Worm (Caenorhabditis elegans) whole organism, late embryonic: Measurements from ENCODE around the gene Y11D7A.8.

Experiments used
- C38D4.7 ChIP-seq: fragments of 200-800 bp; sonication (Bioruptor generic); optimal IDR thresholded peaks from 2 replicates; lab custom pipeline; 2018; ENCODE audit warnings: mild to moderate bottlenecking, missing genetic modification characterization, moderate library complexity, missing compliant biosample characterization
- Y22D7AL.16 ChIP-seq: sonication (generic microtip); optimal IDR thresholded peaks from 2 replicates; lab custom pipeline; 2016; ENCODE audit warnings: missing genetic modification characterization, missing compliant biosample characterization
- ceh-24 ChIP-seq: sonication (generic microtip); optimal IDR thresholded peaks from 2 replicates; lab custom pipeline; 2016; ENCODE audit warnings: mild to moderate bottlenecking, missing genetic modification characterization, missing compliant biosample characterization
- ceh-6 ChIP-seq: fragments of 200-800 bp; sonication (Bioruptor generic); optimal IDR thresholded peaks from 2 replicates; lab custom pipeline; 2018; ENCODE audit warnings: mild to moderate bottlenecking, missing genetic modification characterization, missing compliant biosample characterization
- dmd-4 ChIP-seq: sonication (generic microtip); optimal IDR thresholded peaks from 2 replicates; lab custom pipeline; 2016; ENCODE audit warnings: borderline replicate concordance, missing genetic modification characterization, missing compliant biosample characterization
- gmeb-2 ChIP-seq: sonication (generic microtip); optimal IDR thresholded peaks from 2 replicates; lab custom pipeline; 2016; ENCODE audit warnings: missing genetic modification characterization, inconsistent platforms, missing compliant biosample characterization
- lin-11 ChIP-seq: fragments of 200-800 bp; sonication (Bioruptor generic); optimal IDR thresholded peaks from 2 replicates; lab custom pipeline; 2018; ENCODE audit warnings: mild to moderate bottlenecking, missing genetic modification characterization, missing compliant biosample characterization
- nhr-11 ChIP-seq: fragments of 150-350 bp; optimal IDR thresholded peaks from 2 replicates; lab custom pipeline; 2014; ENCODE audit warnings: missing biosample characterization, missing genetic modification characterization
- odd-2 ChIP-seq: sonication (generic microtip); optimal IDR thresholded peaks from 2 replicates; lab custom pipeline; 2017; ENCODE audit warnings: antibody characterized with exemption, mild to moderate bottlenecking, missing genetic modification characterization, missing compliant biosample characterization
- pax-1 ChIP-seq: fragments of 150-350 bp; optimal IDR thresholded peaks from 2 replicates; lab custom pipeline; 2014; ENCODE audit warnings: missing biosample characterization, missing genetic modification characterization
- pqm-1 ChIP-seq: sonication (generic microtip); optimal IDR thresholded peaks from 2 replicates; lab custom pipeline; 2016; ENCODE audit warnings: missing genetic modification characterization, missing compliant biosample characterization
- unc-55 ChIP-seq: sonication (generic microtip); optimal IDR thresholded peaks from 2 replicates; lab custom pipeline; 2017; ENCODE audit warnings: missing biosample characterization, missing genetic modification reagents, missing genetic modification characterization
- zip-5 ChIP-seq: sonication (generic microtip); optimal IDR thresholded peaks from 2 replicates; lab custom pipeline; 2016; ENCODE audit warnings: missing genetic modification characterization, missing compliant biosample characterization

- TF ChIP-seq ceh-24 (no peak), pqm-1 (tag; lab: Kevin White, UChicago) (no peak), nhr-11 (tag; lab: Kevin White, UChicago) (no peak), odd-2 (tag; lab: Kevin White, UChicago) (no peak), dmd-4 (tag; lab: Kevin White, UChicago) (no peak), ceh-6 (GFP tag; lab: Kevin White, UChicago) (no peak), C38D4.7 (GFP tag; lab: Kevin White, UChicago) (no peak), gmeb-2 (tag; lab: Kevin White, UChicago) (no peak), lin-11 (no peak), zip-5 (no peak), pax-1 (tag; lab: Kevin White, UChicago) (no peak), unc-55 (GFP tag; lab: Kevin White, UChicago) (no peak), Y22D7AL.16 (tag; lab: Kevin White, UChicago) (no peak)
Measured at ce11 chrIV:9266464-9266863, 15.3 kb downstream of the Y11D7A.8 start, which contains the start of gene Y11D7A.19.
